Fruit fly (Drosophila melanogaster): ENCODE results near the gene Acbp4.

dm6 chr3L:7091331-7091904 lies 36.6 kb downstream of the Acbp4 start:
- no peak for TF ChIP-seq h (optimal IDR thresholded peaks at IDR 0.05)
- no peak for TF ChIP-seq psq (optimal IDR thresholded peaks at IDR 0.05)
- no peak for TF ChIP-seq Sin3A (optimal IDR thresholded peaks at IDR 0.05)
